Fruit fly (Drosophila melanogaster) whole organism, wandering third instar larva: ENCODE measurements around the gene phtm.

ENCODE experiments used
- Abd-B ChIP-seq: fragments of >200 bp; optimal IDR thresholded peaks from 2 replicates; lab custom pipeline; 2017; ENCODE audit warnings: missing biosample characterization, missing genetic modification characterization
- CG32264 ChIP-seq: fragments of 200-800 bp; sonication (Bioruptor generic); optimal IDR thresholded peaks from 2 replicates; lab custom pipeline; 2016; ENCODE audit warnings: missing biosample characterization, missing genetic modification characterization
- CrebA ChIP-seq: fragments of 200-800 bp; sonication (Bioruptor generic); optimal IDR thresholded peaks from 2 replicates; lab custom pipeline; 2016; ENCODE audit warnings: missing biosample characterization, mild to moderate bottlenecking, missing genetic modification characterization, borderline replicate concordance
- Dfd ChIP-seq: fragments of >200 bp; optimal IDR thresholded peaks from 2 replicates; lab custom pipeline; 2017; ENCODE audit warnings: missing biosample characterization, missing genetic modification characterization
- Dif ChIP-seq: fragments of 200-275, 200-300 bp; sonication (Bioruptor generic); optimal IDR thresholded peaks from 2 replicates; lab custom pipeline; 2018; ENCODE audit warnings: missing biosample characterization, missing genetic modification characterization; ENCODE audit not compliant: partially characterized antibody
- GATAd ChIP-seq: sonication (Bioruptor generic); optimal IDR thresholded peaks from 2 replicates; lab custom pipeline; 2016; ENCODE audit warnings: missing biosample characterization, missing genetic modification characterization
- HLH106 ChIP-seq: fragments of 200-800 bp; optimal IDR thresholded peaks from 3 replicates; lab custom pipeline; 2019; ENCODE audit warnings: missing biosample characterization, mild to moderate bottlenecking, missing genetic modification characterization, moderate library complexity
- Hnf4 ChIP-seq: fragments of 200-800 bp; sonication (Bioruptor generic); optimal IDR thresholded peaks from 2 replicates; lab custom pipeline; 2016; ENCODE audit warnings: missing biosample characterization, mild to moderate bottlenecking, missing genetic modification characterization
- Hr83 ChIP-seq: fragments of 200-300 bp; sonication (Bioruptor generic); optimal IDR thresholded peaks from 2 replicates; lab custom pipeline; 2016; ENCODE audit warnings: missing biosample characterization, mild to moderate bottlenecking, missing genetic modification characterization, moderate library complexity; ENCODE audit not compliant: poor library complexity, severe bottlenecking
- Mio ChIP-seq: sonication (Bioruptor generic); optimal IDR thresholded peaks from 2 replicates; lab custom pipeline; 2016; ENCODE audit warnings: missing biosample characterization, missing genetic modification characterization
- Myc ChIP-seq: fragments of >200 bp; optimal IDR thresholded peaks from 2 replicates; lab custom pipeline; 2017
- N ChIP-seq: fragments of >200 bp; optimal IDR thresholded peaks from 2 replicates; lab custom pipeline; 2018; ENCODE audit warnings: missing biosample characterization, missing external identifiers, missing genetic modification characterization
- Rel ChIP-seq, 2 experiments: fragments of 200-800 bp; sonication (Bioruptor generic) in 1 of 2; optimal IDR thresholded peaks; 2 replicates in 1 of 2; 3 replicates in 1 of 2; lab custom pipeline; 2016 to 2019; ENCODE audit warnings: mild to moderate bottlenecking in 2 of 2, missing biosample characterization in 2 of 2, missing genetic modification characterization in 2 of 2, moderate library complexity in 1 of 2
- Sp1 ChIP-seq: fragments of 200-800 bp; sonication (Bioruptor generic); optimal IDR thresholded peaks from 3 replicates; lab custom pipeline; 2019; ENCODE audit warnings: missing biosample characterization, mild to moderate bottlenecking, missing genetic modification characterization, moderate library complexity
- Vsx2 ChIP-seq: fragments of 200-300, 225-300 bp; sonication (Bioruptor generic); optimal IDR thresholded peaks from 2 replicates; lab custom pipeline; 2018; ENCODE audit warnings: missing biosample characterization, missing genetic modification characterization; ENCODE audit not compliant: partially characterized antibody
- br ChIP-seq: fragments of 200-800 bp; sonication (Bioruptor generic); optimal IDR thresholded peaks from 2 replicates; lab custom pipeline; 2016; ENCODE audit warnings: missing biosample characterization, missing genetic modification characterization
- dl ChIP-seq, 2 experiments: fragments of 175-275, 200-275 bp in 1 of 2; fragments of 200-275 bp in 1 of 2; sonication (Bioruptor generic); optimal IDR thresholded peaks; lab custom pipeline; 2018; ENCODE audit warnings: mild to moderate bottlenecking in 2 of 2, missing biosample characterization in 2 of 2, missing genetic modification characterization in 2 of 2, moderate library complexity in 2 of 2; ENCODE audit not compliant: partially characterized antibody in 2 of 2, insufficient read depth in 1 of 2
- dmrt93B ChIP-seq: fragments of 200-800 bp; sonication (Bioruptor generic); optimal IDR thresholded peaks from 2 replicates; lab custom pipeline; 2018; ENCODE audit warnings: missing biosample characterization, mild to moderate bottlenecking, missing genetic modification characterization
- dsf ChIP-seq: sonication (Bioruptor generic); optimal IDR thresholded peaks from 2 replicates; lab custom pipeline; 2016; ENCODE audit warnings: missing biosample characterization, missing genetic modification characterization, borderline replicate concordance
- ey ChIP-seq: fragments of 200-800 bp; sonication (Bioruptor generic); optimal IDR thresholded peaks from 2 replicates; lab custom pipeline; 2016; ENCODE audit warnings: missing biosample characterization, missing genetic modification characterization
- foxo ChIP-seq, 2 experiments: fragments of 200-800 bp; sonication (Bioruptor generic); optimal IDR thresholded peaks; 2 replicates in 1 of 2; 3 replicates in 1 of 2; lab custom pipeline; 2016 to 2017; ENCODE audit warnings: missing biosample characterization in 2 of 2, missing genetic modification characterization in 2 of 2
- fru ChIP-seq: fragments of 200-800 bp; sonication (Bioruptor generic); optimal IDR thresholded peaks from 3 replicates; lab custom pipeline; 2016; ENCODE audit warnings: missing biosample characterization, mild to moderate bottlenecking, missing genetic modification characterization
- h ChIP-seq: fragments of 200-800 bp; sonication (Bioruptor generic); optimal IDR thresholded peaks from 3 replicates; lab custom pipeline; 2016; ENCODE audit warnings: missing biosample characterization, mild to moderate bottlenecking, missing genetic modification characterization
- jim ChIP-seq: fragments of 175-275, 200-325 bp; sonication (Bioruptor generic); optimal IDR thresholded peaks from 2 replicates; lab custom pipeline; 2016; ENCODE audit warnings: missing biosample characterization, mild to moderate bottlenecking, missing genetic modification characterization
- lola ChIP-seq: fragments of >200 bp; optimal IDR thresholded peaks from 2 replicates; lab custom pipeline; 2017; ENCODE audit warnings: missing biosample characterization, missing genetic modification characterization
- pan ChIP-seq: fragments of >200 bp; optimal IDR thresholded peaks from 2 replicates; lab custom pipeline; 2017
- psq ChIP-seq: fragments of 200-800 bp; sonication (Bioruptor generic); optimal IDR thresholded peaks from 3 replicates; lab custom pipeline; 2017; ENCODE audit warnings: missing biosample characterization, mild to moderate bottlenecking, missing genetic modification characterization, moderate library complexity
- rgr ChIP-seq: fragments of 200-800 bp; sonication (Bioruptor generic); optimal IDR thresholded peaks from 3 replicates; lab custom pipeline; 2016; ENCODE audit warnings: missing biosample characterization, mild to moderate bottlenecking, missing genetic modification characterization
- sage ChIP-seq: fragments of 200-800 bp; sonication (Bioruptor generic); optimal IDR thresholded peaks from 2 replicates; lab custom pipeline; 2016; ENCODE audit warnings: missing biosample characterization, mild to moderate bottlenecking, missing genetic modification characterization
- sv ChIP-seq: fragments of 200-800 bp; sonication (Bioruptor generic); optimal IDR thresholded peaks from 3 replicates; lab custom pipeline; 2016; ENCODE audit warnings: missing biosample characterization, missing genetic modification characterization
- tai ChIP-seq: sonication (Bioruptor generic); optimal IDR thresholded peaks from 2 replicates; lab custom pipeline; 2016; ENCODE audit warnings: missing biosample characterization, missing genetic modification characterization
- usp ChIP-seq: fragments of >200 bp; optimal IDR thresholded peaks from 2 replicates; lab custom pipeline; 2017; ENCODE audit warnings: missing biosample characterization, missing genetic modification characterization
- woc ChIP-seq: sonication (Bioruptor generic); optimal IDR thresholded peaks from 2 replicates; lab custom pipeline; 2016; ENCODE audit warnings: missing biosample characterization, mild to moderate bottlenecking, missing genetic modification characterization

The phtm gene

DNA sequence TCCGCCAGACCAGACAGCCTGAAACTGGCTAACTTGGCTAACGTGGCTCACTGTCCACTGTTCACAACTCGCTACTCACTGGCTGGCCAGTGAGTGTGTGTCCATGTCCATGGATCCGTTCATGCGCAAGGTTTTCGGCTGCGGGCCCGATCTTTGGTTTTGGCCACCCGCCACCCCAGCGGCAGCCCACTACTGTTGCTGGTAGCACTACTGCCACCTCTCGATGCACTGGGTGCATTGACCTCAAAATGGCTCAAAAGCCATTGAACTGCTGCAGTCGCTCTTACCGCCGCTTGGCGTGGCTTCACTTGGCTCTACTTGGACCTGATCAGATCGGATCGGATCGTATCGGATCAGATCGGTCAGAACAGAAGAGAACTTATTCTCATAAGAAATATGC lies 4.2 kb upstream of the phtm start:
- TF ChIP-seq N (GFP tag; lab: Kevin White, UChicago): no peak
- no peak for TF ChIP-seq lola (GFP tag; lab: Kevin White, UChicago)
- TF ChIP-seq foxo (GFP tag; optimal IDR thresholded peaks at IDR 0.05; lab: Kevin White, UChicago): no peak
- no peak for TF ChIP-seq CG32264 (GFP tag; lab: Kevin White, UChicago)
- no peak for TF ChIP-seq tai (GFP tag; lab: Kevin White, UChicago)
- TF ChIP-seq jim (GFP tag; lab: Kevin White, UChicago): no peak
- no peak for TF ChIP-seq fru (GFP tag; lab: Kevin White, UChicago)
- TF ChIP-seq usp: no peak
- no peak for TF ChIP-seq Abd-B (GFP tag; lab: Kevin White, UChicago)
- TF ChIP-seq sage: no peak
- TF ChIP-seq Hr83: no peak
- no peak for TF ChIP-seq Dif (GFP tag; lab: Kevin White, UChicago)

DNA sequence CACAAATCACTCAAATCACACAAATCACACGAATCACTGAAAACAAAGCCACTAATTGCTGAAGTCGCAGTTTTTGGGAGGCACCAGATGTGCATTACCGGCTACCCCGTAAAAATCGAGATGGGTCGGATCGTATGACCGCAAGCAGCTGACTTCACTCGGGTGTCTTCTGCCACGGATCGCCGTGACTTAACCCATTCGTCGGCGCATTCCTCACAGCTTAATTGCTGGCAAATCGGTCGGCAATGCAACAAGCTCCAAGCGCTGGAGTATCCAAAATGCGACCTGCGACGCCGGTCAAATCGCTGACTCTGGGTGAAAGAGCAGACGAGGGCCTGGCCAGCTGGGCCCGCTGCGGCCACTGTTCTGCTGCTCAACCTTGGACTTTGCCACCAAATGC lies 2.8 kb upstream of the phtm start:
- TF ChIP-seq HLH106 (tag; lab: Kevin White, UChicago) (no peak), Rel (GFP tag; optimal IDR thresholded peaks at IDR 0.05; lab: Kevin White, UChicago) (no peak), Rel (tag; optimal IDR thresholded peaks at IDR 0.05; lab: Kevin White, UChicago) (no peak), lola (GFP tag; lab: Kevin White, UChicago) (no peak), dl (GFP tag; optimal IDR thresholded peaks at IDR 0.05; lab: Kevin White, UChicago; ENCODE audit: insufficient read depth in 1 of 2, partially characterized antibody in 2 of 2) (no peak), Vsx2 (GFP tag; lab: Kevin White, UChicago) (no peak), psq (no peak), CrebA (GFP tag; lab: Kevin White, UChicago) (no peak), sage (no peak), sv (GFP tag; lab: Kevin White, UChicago) (no peak), dmrt93B (GFP tag; lab: Kevin White, UChicago) (no peak), fru (GFP tag; lab: Kevin White, UChicago) (no peak), dsf (GFP tag; lab: Kevin White, UChicago) (no peak)

DNA sequence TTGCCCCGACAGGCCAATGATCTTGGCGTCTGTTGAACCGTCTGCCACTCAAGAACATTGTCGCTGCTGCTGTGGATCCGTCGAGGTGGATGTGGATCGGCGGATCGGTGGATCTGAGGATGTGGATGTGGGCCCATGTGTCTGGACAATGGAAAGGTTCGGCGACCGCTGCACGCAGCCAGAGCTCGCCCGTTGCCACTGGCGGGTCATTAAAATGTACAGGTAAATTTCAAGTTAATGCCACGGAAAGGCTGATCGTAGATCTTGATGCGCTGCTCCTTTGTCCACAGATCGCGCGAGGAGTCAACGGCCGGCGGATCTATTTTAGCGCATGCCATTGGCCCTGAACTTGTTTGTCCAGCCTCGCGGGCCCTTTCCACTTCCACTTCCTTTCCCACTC lies 1.1 kb upstream of the phtm start:
- TF ChIP-seq CrebA (GFP tag; lab: Kevin White, UChicago) (no peak), sv (GFP tag; lab: Kevin White, UChicago) (no peak), rgr (GFP tag; lab: Kevin White, UChicago) (no peak), woc (GFP tag; lab: Kevin White, UChicago) (no peak), br (GFP tag; lab: Kevin White, UChicago) (no peak), h (GFP tag; lab: Kevin White, UChicago) (no peak), foxo (GFP tag; optimal IDR thresholded peaks at IDR 0.05; lab: Kevin White, UChicago) (no peak), GATAd (GFP tag; lab: Kevin White, UChicago) (no peak), Hnf4 (GFP tag; lab: Kevin White, UChicago) (no peak), dmrt93B (GFP tag; lab: Kevin White, UChicago) (no peak), lola (GFP tag; lab: Kevin White, UChicago) (no peak), pan (lab: Kevin White, UChicago) (no peak), Abd-B (GFP tag; lab: Kevin White, UChicago) (no peak), Rel (GFP tag; optimal IDR thresholded peaks at IDR 0.05; lab: Kevin White, UChicago) (no peak), Rel (tag; optimal IDR thresholded peaks at IDR 0.05; lab: Kevin White, UChicago) (no peak), jim (GFP tag; lab: Kevin White, UChicago) (no peak), psq (no peak), N (GFP tag; lab: Kevin White, UChicago) (no peak)
- TF ChIP-seq, all 38 proteins: peak for 0

DNA sequence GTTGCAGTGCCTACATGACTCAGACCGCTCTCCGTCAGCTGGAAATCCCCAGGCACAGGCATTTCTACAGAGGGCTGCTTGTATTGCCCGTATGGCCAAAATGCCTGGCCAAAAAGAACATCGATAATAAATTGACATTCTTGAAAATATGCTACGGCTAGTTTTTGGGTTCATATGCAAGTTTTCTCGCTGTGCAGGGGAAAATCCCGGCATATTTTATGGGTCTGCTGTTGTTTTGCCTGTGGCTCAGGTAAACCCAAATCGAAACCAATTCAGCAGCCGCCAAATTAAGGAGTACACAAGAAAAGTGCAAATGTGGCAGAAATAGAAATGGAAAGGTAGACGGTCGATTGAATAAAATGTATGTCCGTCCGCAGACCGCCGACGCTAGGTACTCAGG lies 638 bp upstream of the phtm start:
- no peak for TF ChIP-seq GATAd (GFP tag; lab: Kevin White, UChicago)

DNA sequence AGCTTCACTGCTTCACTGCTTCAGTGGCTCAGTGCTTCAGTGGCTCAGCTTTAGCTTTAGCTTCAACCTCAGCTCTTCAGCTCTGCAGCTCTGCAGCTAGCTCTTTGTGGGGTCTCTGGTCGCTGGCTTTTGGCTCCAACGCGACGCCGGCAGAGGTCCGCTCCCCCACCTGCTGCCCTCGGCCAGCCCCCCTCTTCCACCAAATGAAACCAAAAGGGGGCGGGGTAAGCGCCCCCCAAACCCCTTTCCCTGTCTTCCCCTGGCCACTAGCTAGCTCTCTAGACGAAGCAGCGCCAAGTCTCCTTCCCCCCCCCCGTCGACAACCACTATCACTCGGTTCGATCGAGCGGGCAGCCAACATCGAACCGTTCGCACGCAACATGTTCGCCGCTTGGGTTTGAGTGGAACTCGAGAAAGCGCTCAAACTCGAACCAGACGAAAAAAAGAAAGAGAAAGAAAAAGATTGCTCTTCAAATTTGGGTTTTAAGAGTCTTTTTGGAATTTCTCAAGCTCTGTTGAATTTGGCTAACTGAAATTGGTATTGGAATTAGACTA lies 7.5 kb downstream of the phtm start, which contains the start of gene Cyp18a1:
Gene Cyp18a1, minus strand, starts transcription at position 95 of the 555 bp plus-strand sequence.
- TF ChIP-seq rgr (GFP tag; lab: Kevin White, UChicago) (no peak), Hr83 (no peak), Mio (GFP tag; lab: Kevin White, UChicago) (no peak), sage (no peak), Hnf4 (GFP tag; lab: Kevin White, UChicago) (no peak), Dif (GFP tag; lab: Kevin White, UChicago) (no peak), Abd-B (GFP tag; lab: Kevin White, UChicago) (no peak), dsf (GFP tag; lab: Kevin White, UChicago) (no peak), Myc (lab: Kevin White, UChicago) (no peak), h (GFP tag; lab: Kevin White, UChicago) (no peak), pan (lab: Kevin White, UChicago) (no peak), sv (GFP tag; lab: Kevin White, UChicago) (no peak), Vsx2 (GFP tag; lab: Kevin White, UChicago) (no peak), ey (GFP tag; lab: Kevin White, UChicago) (no peak), Sp1 (GFP tag; lab: Kevin White, UChicago) (no peak), fru (GFP tag; lab: Kevin White, UChicago) (no peak), CG32264 (GFP tag; lab: Kevin White, UChicago) (no peak), usp (no peak), Dfd (GFP tag; lab: Kevin White, UChicago) (no peak)
